Worm (Caenorhabditis elegans): ENCODE results near the gene ZK1307.1.

Gene ZK1307.1

DNA sequence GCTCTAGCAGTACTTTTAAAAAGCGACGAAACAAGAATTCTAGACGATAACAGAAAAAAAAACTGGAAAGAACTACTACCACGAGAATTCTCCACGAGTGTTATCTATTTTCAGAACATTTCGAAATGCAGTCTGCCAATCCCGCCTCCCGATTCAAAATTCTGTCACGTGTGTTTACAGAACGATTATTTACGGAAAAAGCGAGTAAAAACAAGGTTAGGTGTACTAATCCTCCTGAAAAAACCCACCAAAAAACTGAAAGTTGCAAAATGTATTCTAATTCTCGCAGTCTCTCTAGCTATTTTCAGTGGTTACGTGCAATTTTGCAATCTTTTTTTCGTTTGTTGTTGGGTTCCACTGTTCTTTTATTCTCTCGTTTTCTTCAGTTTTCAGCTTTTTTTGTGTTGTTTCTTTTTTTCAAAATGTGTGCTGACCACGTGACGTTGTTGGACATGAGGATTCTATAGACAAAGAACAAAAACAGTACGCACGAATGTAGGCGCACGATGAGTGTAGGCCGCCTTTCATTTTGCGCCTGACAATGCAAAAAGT is 48.8 kb downstream of the ZK1307.1 start:
- no peak for TF ChIP-seq hmg-4 (GFP tag; optimal IDR thresholded peaks at IDR 0.05)
- TF ChIP-seq scrt-1 (GFP tag; IDR thresholded peaks at IDR 0.05), result no peak
- TF ChIP-seq hnd-1 (tag; optimal IDR thresholded peaks at IDR 0.05), result no peak
- TF ChIP-seq ets-7 (tag; optimal IDR thresholded peaks at IDR 0.05), result no peak
- no peak for TF ChIP-seq tbx-37 (GFP tag; conservative IDR thresholded peaks at IDR 0.05)
- TF ChIP-seq aly-1 (tag; optimal IDR thresholded peaks at IDR 0.05), result no peak
- TF ChIP-seq tbx-11 (GFP tag; IDR thresholded peaks at IDR 0.05), result no peak
- TF ChIP-seq ama-1 (optimal IDR thresholded peaks at IDR 0.05), result no peak
- TF ChIP-seq tra-4 (tag; optimal IDR thresholded peaks at IDR 0.05), result no peak
- TF ChIP-seq hmbx-1 (tag; optimal IDR thresholded peaks at IDR 0.05), result no peak

DNA sequence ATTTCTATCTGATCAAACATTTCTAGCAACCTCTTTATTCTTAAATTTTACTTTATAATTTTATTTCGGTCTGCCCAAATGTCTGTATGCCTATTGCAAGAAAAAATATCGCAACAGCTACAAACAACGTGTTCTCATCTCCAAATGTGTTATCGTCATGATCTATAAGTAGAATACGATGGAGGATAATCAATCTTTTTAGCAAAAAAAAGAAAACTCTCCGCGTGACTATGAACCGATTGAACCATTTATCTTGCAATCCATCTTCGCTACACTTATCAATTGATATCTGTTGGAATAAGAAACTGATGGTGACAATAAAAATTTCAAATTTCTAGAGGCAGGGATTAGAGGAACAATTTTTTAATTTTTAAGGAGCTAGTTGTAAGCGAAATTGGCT is 49.4 kb downstream of the ZK1307.1 start:
- no peak for TF ChIP-seq pes-1 (GFP tag; IDR thresholded peaks at IDR 0.05)
- TF ChIP-seq sea-1 (GFP tag; conservative IDR thresholded peaks at IDR 0.05), result no peak
- no peak for TF ChIP-seq tbx-11 (GFP tag; IDR thresholded peaks at IDR 0.05)
- no peak for TF ChIP-seq tra-4 (tag; optimal IDR thresholded peaks at IDR 0.05)
- no peak for TF ChIP-seq ama-1 (optimal IDR thresholded peaks at IDR 0.05)
- TF ChIP-seq hmbx-1 (tag; optimal IDR thresholded peaks at IDR 0.05), result no peak
- no peak for TF ChIP-seq F13C5.2 (tag; optimal IDR thresholded peaks at IDR 0.05)
- TF ChIP-seq flt-1 (GFP tag; IDR thresholded peaks at IDR 0.05), result no peak
- no peak for TF ChIP-seq B0310.2 (tag; optimal IDR thresholded peaks at IDR 0.05)
- no peak for TF ChIP-seq hmg-4 (GFP tag; optimal IDR thresholded peaks at IDR 0.05)
- no peak for TF ChIP-seq scrt-1 (GFP tag; IDR thresholded peaks at IDR 0.05)
- no peak for TF ChIP-seq ceh-13 (GFP tag; optimal IDR thresholded peaks at IDR 0.05)
- TF ChIP-seq hnd-1 (tag; optimal IDR thresholded peaks at IDR 0.05), result no peak
- TF ChIP-seq ceh-36 (tag; optimal IDR thresholded peaks at IDR 0.05), result no peak
- no peak for TF ChIP-seq aly-1 (tag; optimal IDR thresholded peaks at IDR 0.05)

DNA sequence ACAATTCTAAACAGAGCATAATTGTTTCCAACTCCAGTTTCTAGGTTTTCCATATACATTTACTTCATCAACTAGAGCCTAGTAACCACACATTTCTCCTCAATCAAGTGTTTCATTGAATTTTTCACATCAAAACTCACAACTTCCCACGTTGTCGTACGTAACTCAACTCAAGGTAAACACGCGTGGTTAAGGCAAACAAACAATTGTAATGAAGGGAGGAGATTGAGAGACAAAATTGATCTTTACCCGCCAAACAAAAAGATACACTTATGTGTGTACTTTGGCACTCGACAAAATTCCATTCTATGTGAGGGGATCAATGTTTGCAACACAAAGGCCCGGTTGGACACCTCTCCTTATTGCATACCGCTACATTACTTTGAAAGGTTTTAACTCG is 50.0 kb downstream of the ZK1307.1 start, which contains the start of gene nhr-19:
Gene nhr-19, minus strand, starts transcription at position 191 of the 400 bp plus-strand sequence.
- TF ChIP-seq scrt-1 (GFP tag; IDR thresholded peaks at IDR 0.05) (no peak), ets-7 (tag; optimal IDR thresholded peaks at IDR 0.05) (no peak), ama-1 (optimal IDR thresholded peaks at IDR 0.05) (no peak), hmg-4 (GFP tag; optimal IDR thresholded peaks at IDR 0.05) (no peak), tbx-37 (GFP tag; conservative IDR thresholded peaks at IDR 0.05) (no peak), tbx-11 (GFP tag; IDR thresholded peaks at IDR 0.05) (no peak), ceh-13 (GFP tag; optimal IDR thresholded peaks at IDR 0.05) (no peak)

DNA sequence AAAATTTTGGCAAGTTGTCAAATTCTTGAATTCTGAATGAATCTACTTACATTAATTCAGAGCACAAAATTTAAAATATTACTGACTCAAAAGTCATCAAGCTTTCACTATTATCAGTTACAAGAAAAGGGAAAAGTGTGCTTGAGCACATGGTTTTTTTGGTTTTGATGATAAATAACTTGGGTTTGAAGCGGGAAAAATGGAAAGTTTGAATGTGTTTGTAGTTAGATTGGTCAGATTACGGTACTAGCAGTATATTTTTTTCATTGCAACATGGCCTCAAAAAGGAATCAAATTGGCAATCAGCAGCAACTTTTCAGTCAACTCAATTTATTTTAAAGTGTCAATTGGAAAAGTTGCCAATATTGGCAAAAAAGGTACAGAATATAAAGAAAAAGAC is 50.7 kb downstream of the ZK1307.1 start:
- TF ChIP-seq tbx-11 (GFP tag; IDR thresholded peaks at IDR 0.05) (no peak), ets-7 (tag; optimal IDR thresholded peaks at IDR 0.05) (no peak), hmg-4 (GFP tag; optimal IDR thresholded peaks at IDR 0.05) (no peak), B0310.2 (tag; optimal IDR thresholded peaks at IDR 0.05) (no peak), scrt-1 (GFP tag; IDR thresholded peaks at IDR 0.05) (no peak), ceh-13 (GFP tag; optimal IDR thresholded peaks at IDR 0.05) (no peak), F13C5.2 (tag; optimal IDR thresholded peaks at IDR 0.05) (no peak), hmbx-1 (tag; optimal IDR thresholded peaks at IDR 0.05) (no peak)
